Worm (Caenorhabditis elegans) whole organism, mixed stage, embryonic: ENCODE results near the gene ilys-6.

Experiments used
- mep-1 ChIP-seq: fragments of 150-350 bp; optimal IDR thresholded peaks from 2 replicates; lab custom pipeline; 2017; ENCODE audit warnings: missing biosample characterization, missing genetic modification reagents, missing genetic modification characterization, inconsistent platforms
- nhr-28 ChIP-seq: fragments of 150-350 bp; optimal IDR thresholded peaks from 2 replicates; lab custom pipeline; 2014; ENCODE audit warnings: missing biosample characterization, missing genetic modification characterization

- no peak for TF ChIP-seq mep-1 (tag; lab: Kevin White, UChicago)
- no peak for TF ChIP-seq nhr-28
These were observed 13.3 kb upstream of the ilys-6 start for ce11 chrIV:4076690-4077295.
